Worm (Caenorhabditis elegans): ENCODE results near the gene K05F6.10.

ce11 chrII:1561863-1562262 is 14.1 kb downstream of the K05F6.10 start, which contains the start of gene K05F6.14:
- TF ChIP-seq lin-13 (GFP tag; optimal IDR thresholded peaks at IDR 0.05): no peak
- no peak for TF ChIP-seq mdl-1 (tag; optimal IDR thresholded peaks at IDR 0.05)
- no peak for TF ChIP-seq ama-1 (optimal IDR thresholded peaks at IDR 0.05)
- TF ChIP-seq mab-5 (tag; optimal IDR thresholded peaks at IDR 0.05): no peak
- no peak for TF ChIP-seq lin-39 (tag; optimal IDR thresholded peaks at IDR 0.05)
- TF ChIP-seq gmeb-1 (tag; optimal IDR thresholded peaks at IDR 0.05): no peak
- no peak for TF ChIP-seq ztf-11 (tag; optimal IDR thresholded peaks at IDR 0.05)
- TF ChIP-seq ztf-4 (tag; optimal IDR thresholded peaks at IDR 0.05): no peak
- TF ChIP-seq zag-1 (tag; optimal IDR thresholded peaks at IDR 0.05): no peak
- no peak for TF ChIP-seq unc-62 (GFP tag; optimal IDR thresholded peaks at IDR 0.05)
- TF ChIP-seq egl-27 (tag; optimal IDR thresholded peaks at IDR 0.05): no peak
- no peak for TF ChIP-seq fos-1 (tag; optimal IDR thresholded peaks at IDR 0.05)

Measured in whole organism, L2 larva.